Fruit fly (Drosophila melanogaster): ENCODE measurements around the gene CG17154.

The CG17154 gene

DNA sequence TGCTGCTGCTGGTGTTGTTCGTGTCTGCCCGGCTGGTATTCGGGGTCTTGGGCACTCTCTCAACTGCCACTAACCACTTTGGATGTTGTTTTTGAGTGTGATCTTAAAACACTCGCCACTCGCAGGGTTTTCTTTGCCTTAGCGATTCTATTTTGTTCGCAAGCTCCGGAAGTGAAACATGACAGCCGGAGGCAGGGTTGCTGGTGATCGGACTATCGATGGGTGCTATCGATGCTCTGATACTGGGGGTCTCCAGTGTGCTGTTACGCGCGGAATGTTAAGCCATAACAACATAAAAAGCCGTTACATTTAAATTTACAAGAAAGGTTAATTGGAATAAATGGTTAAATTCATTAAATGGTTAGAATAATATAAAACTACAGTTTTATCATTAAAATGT lies 36.5 kb downstream of the CG17154 start, which contains the start of gene yps (continued):
- TF ChIP-seq lz (GFP tag; optimal IDR thresholded peaks at IDR 0.05) (peak; percentile 90), CG11294 (GFP tag; IDR thresholded peaks at IDR 0.05) (peak; percentile 55; the same call in 1 of the 2 replicates), acj6 (GFP tag; optimal IDR thresholded peaks at IDR 0.05) (peak; percentile 83), fkh (GFP tag; optimal IDR thresholded peaks at IDR 0.05) (peak; percentile 86), svp (GFP tag) (peak; percentile 87), CG6854 (GFP tag; optimal IDR thresholded peaks at IDR 0.05) (peak; percentile 97), CG15336 (GFP tag; IDR thresholded peaks at IDR 0.05) (peak; percentile 46), dac (GFP tag; optimal IDR thresholded peaks at IDR 0.05) (peak; percentile 74), cyc (GFP tag; optimal IDR thresholded peaks at IDR 0.05) (peak; percentile 88), CG10669 (GFP tag; optimal IDR thresholded peaks at IDR 0.05) (peak; percentile 81), Sox102F (GFP tag; optimal IDR thresholded peaks at IDR 0.05) (peak; percentile 90), Eip75B (GFP tag; optimal IDR thresholded peaks at IDR 0.05) (peak; percentile 89), Lpt (GFP tag; optimal IDR thresholded peaks at IDR 0.05) (peak; percentile 4), CG34406 (GFP tag; optimal IDR thresholded peaks at IDR 0.05) (peak; percentile 86), spab (GFP tag; optimal IDR thresholded peaks at IDR 0.05) (no peak), CG11762 (GFP tag; optimal IDR thresholded peaks at IDR 0.05; ENCODE audit: insufficient read depth) (peak; percentile 49), CG6792 (GFP tag; optimal IDR thresholded peaks at IDR 0.05) (peak; percentile 85), CG3032 (tag; optimal IDR thresholded peaks at IDR 0.05) (peak; percentile 70), fd85E (GFP tag; optimal IDR thresholded peaks at IDR 0.05) (peak; percentile 89), ss (GFP tag; optimal IDR thresholded peaks at IDR 0.05) (peak; percentile 75 to 91), CG6808 (GFP tag; optimal IDR thresholded peaks at IDR 0.05) (peak; percentile 74), fd59A (GFP tag; optimal IDR thresholded peaks at IDR 0.05) (no peak), Sox14 (GFP tag; optimal IDR thresholded peaks at IDR 0.05) (peak; percentile 67)

DNA sequence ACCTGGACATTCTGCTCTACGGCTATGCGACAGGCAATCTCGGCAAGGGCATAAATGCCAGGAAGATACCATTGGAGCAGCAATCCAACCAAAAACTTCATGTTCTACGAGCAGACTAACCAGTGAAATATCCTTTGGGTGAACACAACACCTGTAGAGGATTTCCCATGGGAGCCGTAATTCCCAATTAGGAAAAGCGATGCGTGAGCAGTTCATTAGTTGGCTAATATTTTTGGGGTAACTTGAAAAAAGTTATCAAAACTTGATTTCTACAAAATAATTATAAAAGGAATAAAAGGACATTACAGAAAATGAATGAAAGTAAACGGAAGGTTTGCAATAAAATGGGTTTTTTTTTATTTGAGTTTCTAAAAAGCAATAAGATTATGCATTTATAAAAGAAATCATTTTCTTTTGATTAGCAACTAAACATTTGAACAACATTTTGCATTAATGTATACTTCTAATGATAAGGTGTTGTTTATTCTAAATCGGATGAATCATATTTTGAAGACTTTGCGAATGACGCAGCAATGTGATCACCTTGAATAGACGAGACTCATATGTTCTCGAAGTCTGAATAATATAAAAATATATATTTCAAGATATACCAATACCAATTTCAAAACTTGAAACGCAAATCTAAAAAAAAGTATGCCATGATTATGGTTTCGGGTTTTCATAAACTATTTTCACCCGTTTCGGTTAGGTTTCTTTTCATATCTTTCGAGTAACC lies 39.0 kb downstream of the CG17154 start, which contains the start of the genes Ir68b and CG34241:
Ir68b (minus strand) TSS at position 101 of the 736 bp plus-strand sequence.
CG34241 (plus strand) TSS at position 686 of the 736 bp plus-strand sequence.
- TF ChIP-seq CG8632 (GFP tag; optimal IDR thresholded peaks at IDR 0.05) (no peak), CG10631 (GFP tag; optimal IDR thresholded peaks at IDR 0.05) (no peak), fd85E (GFP tag; optimal IDR thresholded peaks at IDR 0.05) (no peak), acj6 (GFP tag; optimal IDR thresholded peaks at IDR 0.05) (no peak), CG10669 (GFP tag; optimal IDR thresholded peaks at IDR 0.05) (no peak), fkh (GFP tag; optimal IDR thresholded peaks at IDR 0.05) (no peak), Eip93F (GFP tag; optimal IDR thresholded peaks at IDR 0.05) (no peak), OdsH (GFP tag; optimal IDR thresholded peaks at IDR 0.05) (no peak), Eip75B (GFP tag; optimal IDR thresholded peaks at IDR 0.05) (no peak)

DNA sequence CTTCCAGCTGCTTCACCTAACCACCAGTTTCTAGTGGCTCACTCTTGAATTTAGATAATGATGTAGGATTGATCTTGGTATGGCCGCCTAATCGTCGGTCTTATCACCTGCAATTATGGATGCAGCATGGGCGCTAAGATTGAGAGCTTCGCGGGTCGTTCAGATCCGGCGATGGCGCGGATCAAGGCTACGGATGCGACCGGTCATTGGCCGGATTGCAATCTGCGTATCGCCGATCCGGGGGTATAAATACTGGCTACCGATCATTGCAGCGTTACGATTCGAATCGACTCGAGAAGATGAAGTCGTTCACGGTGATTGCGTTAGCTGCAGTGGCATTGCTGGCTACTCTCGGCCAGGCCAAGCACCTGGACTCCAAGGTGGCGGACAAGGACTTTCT lies 40.7 kb downstream of the CG17154 start, which contains the start of gene Lsp2:
Lsp2 (plus strand) TSS at position 283 of the 400 bp plus-strand sequence.
- TF ChIP-seq CG10631 (GFP tag; optimal IDR thresholded peaks at IDR 0.05) (no peak), achi (GFP tag; optimal IDR thresholded peaks at IDR 0.05) (no peak), svp (GFP tag) (peak; percentile 91)

DNA sequence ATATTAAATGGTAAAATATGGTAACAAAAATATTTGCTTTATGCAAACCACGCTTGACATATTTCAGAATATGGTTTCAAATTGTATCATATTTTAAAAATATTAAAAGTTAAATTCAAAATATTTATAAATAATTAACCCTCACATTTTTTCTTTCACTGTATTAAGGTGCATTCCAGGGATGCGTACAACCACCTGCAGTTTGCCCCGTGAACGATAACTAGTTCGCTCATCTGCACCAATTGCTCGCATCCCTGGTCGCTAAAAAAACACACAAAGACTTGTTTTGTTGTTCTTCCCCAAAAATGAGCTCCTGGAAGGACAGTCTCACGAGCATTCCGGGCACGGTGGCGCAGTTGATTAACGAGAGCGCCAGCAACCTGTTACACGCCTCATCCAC lies 43.5 kb downstream of the CG17154 start, which contains the start of gene DEF8:
DEF8 (plus strand) TSS at position 229 of the 400 bp plus-strand sequence.
- TF ChIP-seq Ets21C (GFP tag; optimal IDR thresholded peaks at IDR 0.05): peak; percentile 33
- peak; percentile 21 for TF ChIP-seq dac (GFP tag; optimal IDR thresholded peaks at IDR 0.05)
- peak; percentile 55 for TF ChIP-seq CG1621 (tag; optimal IDR thresholded peaks at IDR 0.05)
- TF ChIP-seq CG6808 (GFP tag; optimal IDR thresholded peaks at IDR 0.05): peak; percentile 62
- TF ChIP-seq CG11762 (GFP tag; optimal IDR thresholded peaks at IDR 0.05; ENCODE audit: insufficient read depth): peak; percentile 66
- TF ChIP-seq spab (GFP tag; optimal IDR thresholded peaks at IDR 0.05): peak; percentile 63
- peak; percentile 74 for TF ChIP-seq acj6 (GFP tag; optimal IDR thresholded peaks at IDR 0.05)
- peak; percentile 77 for TF ChIP-seq achi (GFP tag; optimal IDR thresholded peaks at IDR 0.05)
- peak; percentile 55 for TF ChIP-seq CG8319 (GFP tag; optimal IDR thresholded peaks at IDR 0.05)
- peak in 1 of 2 experiments; percentile 31 for TF ChIP-seq salr (GFP tag; optimal IDR thresholded peaks at IDR 0.05)
- TF ChIP-seq Sox14 (GFP tag; optimal IDR thresholded peaks at IDR 0.05): peak; percentile 94
- TF ChIP-seq OdsH (GFP tag; optimal IDR thresholded peaks at IDR 0.05): peak; percentile 74
- peak; percentile 53 for TF ChIP-seq fd59A (GFP tag; optimal IDR thresholded peaks at IDR 0.05)
- peak; percentile 48 for TF ChIP-seq dsx (GFP tag; optimal IDR thresholded peaks at IDR 0.05; ENCODE audit: poor library complexity, severe bottlenecking)
- no peak for TF ChIP-seq Eip93F (GFP tag; optimal IDR thresholded peaks at IDR 0.05)
- TF ChIP-seq svp (GFP tag): peak; percentile 84
- TF ChIP-seq Blimp-1 (GFP tag; optimal IDR thresholded peaks at IDR 0.05): peak; percentile 18
- TF ChIP-seq CG6163 (GFP tag; IDR thresholded peaks at IDR 0.05): peak; percentile 90
- TF ChIP-seq CG15336 (GFP tag; IDR thresholded peaks at IDR 0.05): peak; percentile 92
- peak; percentile 67 for TF ChIP-seq cyc (GFP tag; optimal IDR thresholded peaks at IDR 0.05)
- TF ChIP-seq CG31627 (GFP tag; optimal IDR thresholded peaks at IDR 0.05): peak; percentile 55
- no peak for TF ChIP-seq Met (GFP tag; optimal IDR thresholded peaks at IDR 0.05)
- peak; percentile 35 for TF ChIP-seq CG9139 (GFP tag; optimal IDR thresholded peaks at IDR 0.05)
- no peak for TF ChIP-seq Eip75B (GFP tag; optimal IDR thresholded peaks at IDR 0.05)
- TF ChIP-seq CG6792 (GFP tag; optimal IDR thresholded peaks at IDR 0.05): peak; percentile 59
- peak; percentile 51 for TF ChIP-seq CG11294 (GFP tag; IDR thresholded peaks at IDR 0.05)
- no peak for TF ChIP-seq fkh (GFP tag; optimal IDR thresholded peaks at IDR 0.05)
- TF ChIP-seq Sox15 (GFP tag; optimal IDR thresholded peaks at IDR 0.05): peak; percentile 9
- TF ChIP-seq Sox102F (GFP tag; optimal IDR thresholded peaks at IDR 0.05): no peak

All from whole organism, prepupa.